Fruit fly (Drosophila melanogaster) whole organism, prepupa: Measurements from ENCODE around the gene CG5815.

Source experiments
- CG10631 ChIP-seq: fragments of 200-800 bp; sonication (Bioruptor generic); optimal IDR thresholded peaks from 2 replicates; lab custom pipeline; 2016; ENCODE audit warnings: missing biosample characterization, missing genetic modification characterization
- CG11902 ChIP-seq: fragments of 200-800 bp; sonication (Bioruptor generic); optimal IDR thresholded peaks from 3 replicates; lab custom pipeline; 2016; ENCODE audit warnings: missing biosample characterization, missing genetic modification characterization
- CG1621 ChIP-seq: fragments of 200-800 bp; sonication (Bioruptor generic); optimal IDR thresholded peaks from 3 replicates; lab custom pipeline; 2018; ENCODE audit warnings: missing biosample characterization, mild to moderate bottlenecking, missing genetic modification characterization
- OdsH ChIP-seq: fragments of 200-800 bp; sonication (Bioruptor generic); optimal IDR thresholded peaks from 3 replicates; lab custom pipeline; 2016; ENCODE audit warnings: missing biosample characterization, missing genetic modification characterization
- Sox102F ChIP-seq: fragments of 200-800 bp; sonication (Bioruptor generic); optimal IDR thresholded peaks from 2 replicates; lab custom pipeline; 2016; ENCODE audit warnings: missing biosample characterization, mild to moderate bottlenecking, missing genetic modification characterization
- esn ChIP-seq: fragments of 200-800 bp; sonication (Bioruptor generic); optimal IDR thresholded peaks from 2 replicates; lab custom pipeline; 2016; ENCODE audit warnings: missing biosample characterization, mild to moderate bottlenecking, missing genetic modification characterization, moderate library complexity
- fd85E ChIP-seq: fragments of 200-800 bp; sonication (Bioruptor generic); optimal IDR thresholded peaks from 3 replicates; lab custom pipeline; 2016; ENCODE audit warnings: missing biosample characterization, missing genetic modification characterization
- net ChIP-seq: fragments of 200-800 bp; sonication (Bioruptor generic); optimal IDR thresholded peaks from 3 replicates; lab custom pipeline; 2016; ENCODE audit warnings: missing biosample characterization, missing genetic modification characterization
- salr ChIP-seq, 2 experiments: fragments of 200-800 bp; sonication (Bioruptor generic); optimal IDR thresholded peaks; 3 replicates each; lab custom pipeline; 2016 to 2018; ENCODE audit warnings: missing biosample characterization in 2 of 2, missing genetic modification characterization in 2 of 2, mild to moderate bottlenecking in 1 of 2

DNA sequence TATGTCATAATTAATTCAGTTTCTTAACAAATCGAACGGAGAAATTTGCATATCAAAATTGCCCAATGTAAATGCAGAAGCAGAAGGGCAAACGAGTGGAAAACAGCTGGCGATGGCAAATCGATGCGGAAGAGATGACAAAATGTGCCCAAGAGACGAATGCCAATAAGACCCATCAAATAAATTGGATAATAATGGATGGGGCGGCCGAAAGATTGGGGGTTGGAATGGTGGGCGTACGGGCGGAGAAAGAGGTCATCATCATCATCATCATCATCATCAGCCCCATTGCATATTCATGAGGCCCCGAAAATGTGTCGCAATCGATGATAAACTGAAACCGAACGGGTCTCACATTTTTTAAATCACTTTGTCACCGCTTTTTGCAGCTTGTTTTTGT is 21.6 kb downstream of the CG5815 start:
- no peak for TF ChIP-seq salr (GFP tag; optimal IDR thresholded peaks at IDR 0.05; lab: Kevin White, UChicago)
- no peak for TF ChIP-seq CG11902 (GFP tag; lab: Kevin White, UChicago)
- no peak for TF ChIP-seq CG10631 (GFP tag; lab: Kevin White, UChicago)
- TF ChIP-seq Sox102F (GFP tag; lab: Kevin White, UChicago), result no peak
- no peak for TF ChIP-seq OdsH (GFP tag; lab: Kevin White, UChicago)
- no peak for TF ChIP-seq CG1621 (tag; lab: Kevin White, UChicago)
- no peak for TF ChIP-seq fd85E
- TF ChIP-seq esn (GFP tag; lab: Kevin White, UChicago), result no peak
- TF ChIP-seq net (GFP tag; lab: Kevin White, UChicago), result no peak
